Worm (Caenorhabditis elegans): ENCODE results near the gene ZK792.7.

DNA sequence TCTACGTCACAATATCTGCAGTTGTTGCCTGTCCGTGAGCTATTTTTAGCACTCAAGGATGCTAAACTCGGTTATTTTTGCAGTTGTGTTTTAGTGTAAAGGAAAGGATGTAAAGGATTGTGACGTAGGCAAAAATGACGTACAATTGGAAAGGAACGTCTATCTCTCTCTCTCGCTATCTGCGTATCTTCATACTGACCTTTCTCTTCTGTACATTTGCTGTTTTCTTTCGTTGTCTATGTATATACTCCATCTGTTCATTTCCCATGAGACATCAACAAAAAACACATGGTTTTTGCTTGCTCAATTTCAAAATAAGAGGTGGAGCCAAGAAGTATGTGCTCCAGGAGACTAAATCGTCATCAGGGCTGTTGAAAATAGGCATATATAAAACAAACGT lies 50.0 kb downstream of the ZK792.7 start:
- no peak for TF ChIP-seq nhr-28 (tag; optimal IDR thresholded peaks at IDR 0.05)
- no peak for TF ChIP-seq ceh-28 (tag; optimal IDR thresholded peaks at IDR 0.05)
- TF ChIP-seq Y48G9A.11 (GFP tag; IDR thresholded peaks at IDR 0.05), result no peak
- TF ChIP-seq nhr-237 (tag; optimal IDR thresholded peaks at IDR 0.05), result no peak
- no peak for TF ChIP-seq ceh-82 (tag; optimal IDR thresholded peaks at IDR 0.05)
- no peak for TF ChIP-seq snpc-4 (tag; optimal IDR thresholded peaks at IDR 0.05)
- TF ChIP-seq zip-11 (GFP tag; IDR thresholded peaks at IDR 0.05), result no peak
- TF ChIP-seq ceh-62 (tag; optimal IDR thresholded peaks at IDR 0.05), result no peak
- TF ChIP-seq gei-8 (GFP tag; optimal IDR thresholded peaks at IDR 0.05), result no peak
- no peak for TF ChIP-seq fkh-10 (GFP tag; optimal IDR thresholded peaks at IDR 0.05)
